Fruit fly (Drosophila melanogaster) whole organism, embryonic: ENCODE measurements around the gene tai.

ENCODE experiments used
- CG10147 ChIP-seq: fragments of 200-800 bp; sonication (Bioruptor generic); optimal IDR thresholded peaks from 2 replicates; lab custom pipeline; 2019; ENCODE audit warnings: missing biosample characterization, mild to moderate bottlenecking, missing genetic modification characterization, moderate library complexity
- CG10366 ChIP-seq: fragments of 200-800 bp; sonication (Bioruptor generic); IDR thresholded peaks from 2 replicates; pipeline ENCODE4 v1.3.6; 2022; ENCODE audit warnings: missing biosample characterization, missing genetic modification characterization
- CG11085 ChIP-seq: fragments of 200-800 bp; sonication (Bioruptor generic); IDR thresholded peaks from 2 replicates; pipeline ENCODE4 v1.3.6; 2022; ENCODE audit warnings: missing biosample characterization, missing genetic modification characterization
- CG11504 ChIP-seq: fragments of 200-800 bp; sonication (Bioruptor generic); optimal IDR thresholded peaks from 3 replicates; lab custom pipeline; 2019; ENCODE audit warnings: missing biosample characterization, mild to moderate bottlenecking, missing genetic modification characterization, moderate library complexity
- CG12219 ChIP-seq: fragments of 200-800 bp; sonication (Bioruptor generic); optimal IDR thresholded peaks from 3 replicates; lab custom pipeline; 2018; ENCODE audit warnings: missing biosample characterization, mild to moderate bottlenecking, missing genetic modification characterization
- CG12659 ChIP-seq: fragments of 200-800 bp; sonication (Bioruptor generic); optimal IDR thresholded peaks from 3 replicates; lab custom pipeline; 2017; ENCODE audit warnings: mild to moderate bottlenecking, missing biosample characterization, missing genetic modification reagents, missing genetic modification characterization
- CG12769 ChIP-seq: fragments of 200-800 bp; sonication (Bioruptor generic); optimal IDR thresholded peaks from 2 replicates; lab custom pipeline; 2019; ENCODE audit warnings: missing biosample characterization, mild to moderate bottlenecking, missing genetic modification characterization, moderate library complexity
- CG13775 ChIP-seq: fragments of 200-800 bp; sonication (Bioruptor generic); optimal IDR thresholded peaks from 3 replicates; lab custom pipeline; 2017; ENCODE audit warnings: missing biosample characterization, mild to moderate bottlenecking, missing genetic modification characterization
- CG14014 ChIP-seq: fragments of 200-800 bp; sonication (Bioruptor generic); IDR thresholded peaks from 2 replicates; pipeline ENCODE4 v1.3.6; 2022; ENCODE audit warnings: missing biosample characterization, missing genetic modification characterization
- CG14050 ChIP-seq: fragments of 200-800 bp; sonication (Bioruptor generic); IDR thresholded peaks from 3 replicates; pipeline ENCODE4 v1.3.6; 2022; ENCODE audit warnings: missing biosample characterization, missing genetic modification characterization
- CG15011 ChIP-seq: fragments of 200-800 bp; sonication (Bioruptor generic); optimal IDR thresholded peaks from 3 replicates; lab custom pipeline; 2018; ENCODE audit warnings: missing biosample characterization, mild to moderate bottlenecking, missing genetic modification characterization
- CG15269 ChIP-seq: fragments of 200-800 bp; sonication (Bioruptor generic); optimal IDR thresholded peaks from 2 replicates; lab custom pipeline; 2018; ENCODE audit warnings: missing biosample characterization, mild to moderate bottlenecking, missing genetic modification characterization, moderate library complexity
- CG15601 ChIP-seq: fragments of 200-800 bp; sonication (Bioruptor generic); optimal IDR thresholded peaks from 3 replicates; lab custom pipeline; 2019; ENCODE audit warnings: missing biosample characterization, mild to moderate bottlenecking, missing genetic modification characterization, moderate library complexity
- CG18599 ChIP-seq: fragments of 200-800 bp; sonication (Bioruptor generic); optimal IDR thresholded peaks from 3 replicates; lab custom pipeline; 2017; ENCODE audit warnings: missing biosample characterization, missing genetic modification characterization, mild to moderate bottlenecking, moderate library complexity, missing genetic modification reagents
- CG2678 ChIP-seq: fragments of 200-800 bp; sonication (Bioruptor generic); optimal IDR thresholded peaks from 3 replicates; lab custom pipeline; 2019; ENCODE audit warnings: missing biosample characterization, mild to moderate bottlenecking, missing genetic modification characterization, moderate library complexity
- CG33213 ChIP-seq: fragments of 200-800 bp; sonication (Bioruptor generic); optimal IDR thresholded peaks from 3 replicates; lab custom pipeline; 2016; ENCODE audit warnings: missing biosample characterization, missing genetic modification characterization
- CG4424 ChIP-seq: fragments of 200-800 bp; sonication (Bioruptor generic); optimal IDR thresholded peaks from 3 replicates; lab custom pipeline; 2016; ENCODE audit warnings: missing biosample characterization, missing genetic modification characterization
- CG6175 ChIP-seq: fragments of 200-800 bp; sonication (Bioruptor generic); IDR thresholded peaks from 3 replicates; pipeline ENCODE4 v1.3.6; 2022; ENCODE audit warnings: missing biosample characterization, missing genetic modification characterization
- CG6854 ChIP-seq: fragments of 200-800 bp; sonication (Bioruptor generic); optimal IDR thresholded peaks from 3 replicates; lab custom pipeline; 2017; ENCODE audit warnings: missing biosample characterization, mild to moderate bottlenecking, missing genetic modification characterization
- CG7372 ChIP-seq: fragments of 200-800 bp; sonication (Bioruptor generic); IDR thresholded peaks from 2 replicates; pipeline ENCODE4 v1.3.6; 2022; ENCODE audit warnings: missing biosample characterization, missing genetic modification characterization
- CG8765 ChIP-seq: fragments of 200-800 bp; sonication (Bioruptor generic); IDR thresholded peaks from 2 replicates; pipeline ENCODE4 v1.3.6; 2022; ENCODE audit warnings: missing biosample characterization, missing genetic modification characterization
- CG9932 ChIP-seq: fragments of 200-800 bp; sonication (Bioruptor generic); IDR thresholded peaks from 2 replicates; pipeline ENCODE4 v1.3.6; 2022; ENCODE audit warnings: missing biosample characterization, missing genetic modification characterization
- Fer1 ChIP-seq: fragments of 200-800 bp; sonication (Bioruptor generic); optimal IDR thresholded peaks from 2 replicates; lab custom pipeline; 2017; ENCODE audit warnings: missing biosample characterization, mild to moderate bottlenecking, missing genetic modification characterization
- H2.0 ChIP-seq: fragments of 200-800 bp; sonication (Bioruptor generic); IDR thresholded peaks from 2 replicates; pipeline ENCODE4 v1.3.6; 2022; ENCODE audit warnings: missing biosample characterization, missing genetic modification characterization
- HLH3B ChIP-seq: fragments of 200-800 bp; sonication (Bioruptor generic); IDR thresholded peaks from 2 replicates; pipeline ENCODE4 v1.3.6; 2022; ENCODE audit warnings: missing biosample characterization, missing genetic modification characterization
- HmgD ChIP-seq: fragments of 200-800 bp; sonication (Bioruptor generic); optimal IDR thresholded peaks from 3 replicates; lab custom pipeline; 2016; ENCODE audit warnings: missing biosample characterization, missing genetic modification characterization
- Max ChIP-seq: fragments of 200-800 bp; sonication (Bioruptor generic); optimal IDR thresholded peaks from 2 replicates; lab custom pipeline; 2016; ENCODE audit warnings: missing biosample characterization, mild to moderate bottlenecking, missing genetic modification characterization
- Meics ChIP-seq: fragments of 200-800 bp; sonication (Bioruptor generic); optimal IDR thresholded peaks from 2 replicates; lab custom pipeline; 2017; ENCODE audit warnings: missing biosample characterization, mild to moderate bottlenecking, missing genetic modification characterization
- Nf-YB ChIP-seq: fragments of 200-800 bp; sonication (Bioruptor generic); optimal IDR thresholded peaks from 3 replicates; lab custom pipeline; 2019; ENCODE audit warnings: missing biosample characterization, mild to moderate bottlenecking, missing genetic modification characterization, moderate library complexity
- Nf-YC ChIP-seq: fragments of 200-800 bp; optimal IDR thresholded peaks from 3 replicates; lab custom pipeline; 2019; ENCODE audit warnings: missing biosample characterization, mild to moderate bottlenecking, missing genetic modification characterization, moderate library complexity
- NfI ChIP-seq: fragments of 200-800 bp; sonication (Bioruptor generic); optimal IDR thresholded peaks from 3 replicates; lab custom pipeline; 2018; ENCODE audit warnings: missing biosample characterization, mild to moderate bottlenecking, missing genetic modification characterization, moderate library complexity
- Ptx1 ChIP-seq: fragments of 200-800 bp; sonication (Bioruptor generic); IDR thresholded peaks from 2 replicates; pipeline ENCODE4 v1.3.6; 2022; ENCODE audit warnings: missing biosample characterization, missing genetic modification characterization
- Rfx ChIP-seq: fragments of 200-800 bp; sonication (Bioruptor generic); IDR thresholded peaks from 2 replicates; pipeline ENCODE4 v1.3.6; 2022; ENCODE audit warnings: missing biosample characterization, missing genetic modification characterization
- Xbp1 ChIP-seq: fragments of 200-800 bp; sonication (Bioruptor generic); optimal IDR thresholded peaks from 3 replicates; lab custom pipeline; 2016; ENCODE audit warnings: missing biosample characterization, mild to moderate bottlenecking, missing genetic modification characterization
- Xrp1 ChIP-seq: fragments of 200-800 bp; sonication (Bioruptor generic); IDR thresholded peaks from 2 replicates; pipeline ENCODE4 v1.3.6; 2022; ENCODE audit warnings: missing biosample characterization, missing genetic modification characterization
- ase ChIP-seq: fragments of 200-800 bp; sonication (Bioruptor generic); IDR thresholded peaks from 3 replicates; pipeline ENCODE4 v1.3.6; 2022; ENCODE audit warnings: missing biosample characterization, missing genetic modification characterization
- bcd ChIP-seq: fragments of 200-800 bp; sonication (Bioruptor generic); optimal IDR thresholded peaks from 2 replicates; lab custom pipeline; 2017; ENCODE audit warnings: missing biosample characterization, mild to moderate bottlenecking, missing genetic modification characterization
- chinmo ChIP-seq: fragments of 200-800 bp; sonication (Bioruptor generic); IDR thresholded peaks from 4 replicates; pipeline ENCODE4 v1.3.6; 2022; ENCODE audit warnings: missing biosample characterization, missing genetic modification characterization; ENCODE audit not compliant: partially characterized antibody
- ems ChIP-seq: fragments of 200-800 bp; sonication (Bioruptor generic); optimal IDR thresholded peaks from 3 replicates; lab custom pipeline; 2016; ENCODE audit warnings: missing biosample characterization, missing genetic modification characterization
- grau ChIP-seq: fragments of 200-800 bp; optimal IDR thresholded peaks from 3 replicates; lab custom pipeline; 2019; ENCODE audit warnings: missing biosample characterization, mild to moderate bottlenecking, missing genetic modification characterization, moderate library complexity
- hkb ChIP-seq, 2 experiments: fragments of 200-800 bp in 1 of 2; fragments of >200 bp in 1 of 2; sonication (Bioruptor generic) in 1 of 2; IDR thresholded peaks in 1 of 2; optimal IDR thresholded peaks in 1 of 2; 2 replicates each; pipeline versions ENCODE4 v1.3.6 to Lab custom; 2017 to 2022; ENCODE audit warnings: missing biosample characterization in 1 of 2, missing genetic modification characterization in 1 of 2
- klu ChIP-seq: fragments of 200-800 bp; sonication (Bioruptor generic); IDR thresholded peaks from 2 replicates; pipeline ENCODE4 v1.3.6; 2022; ENCODE audit warnings: missing biosample characterization, missing genetic modification characterization
- lab ChIP-seq: fragments of 200-800 bp; sonication (Bioruptor generic); optimal IDR thresholded peaks from 3 replicates; lab custom pipeline; 2017; ENCODE audit warnings: missing biosample characterization, missing genetic modification characterization, mild to moderate bottlenecking, moderate library complexity, missing genetic modification reagents
- mam ChIP-seq: fragments of 200-800 bp; sonication (Bioruptor generic); optimal IDR thresholded peaks from 3 replicates; lab custom pipeline; 2016; ENCODE audit warnings: missing biosample characterization, missing genetic modification characterization
- row ChIP-seq: fragments of 200-800 bp; sonication (Bioruptor generic); IDR thresholded peaks from 3 replicates; pipeline ENCODE4 v1.3.6; 2022; ENCODE audit warnings: missing biosample characterization, missing genetic modification characterization
- schlank ChIP-seq: fragments of 200-800 bp; sonication (Bioruptor generic); optimal IDR thresholded peaks from 2 replicates; lab custom pipeline; 2018; ENCODE audit warnings: missing biosample characterization, mild to moderate bottlenecking, missing genetic modification characterization
- so ChIP-seq: fragments of 200-800 bp; sonication (Bioruptor generic); IDR thresholded peaks from 3 replicates; pipeline ENCODE4 v1.3.6; 2022; ENCODE audit warnings: missing biosample characterization, missing genetic modification characterization
- sob ChIP-seq: fragments of 200-800 bp; sonication (Bioruptor generic); IDR thresholded peaks from 2 replicates; pipeline ENCODE4 v1.3.6; 2022; ENCODE audit warnings: missing biosample characterization, missing genetic modification characterization
- stwl ChIP-seq: fragments of 200-800 bp; sonication (Bioruptor generic); optimal IDR thresholded peaks from 3 replicates; lab custom pipeline; 2018; ENCODE audit warnings: missing biosample characterization, mild to moderate bottlenecking, missing genetic modification characterization, moderate library complexity
- tio ChIP-seq: fragments of 200-800 bp; sonication (Bioruptor generic); optimal IDR thresholded peaks from 2 replicates; lab custom pipeline; 2017; ENCODE audit warnings: missing biosample characterization, missing genetic modification characterization, inconsistent platforms

Gene tai

dm6 chr2L:9235556-9236001 is 69.0 kb downstream of the tai start (continued):
- TF ChIP-seq grau (tag; lab: Kevin White, UChicago) (peak; percentile 65), Fer1 (peak; percentile 54), Nf-YB (GFP tag; lab: Kevin White, UChicago) (no peak), CG6854 (GFP tag; lab: Kevin White, UChicago) (no peak), HmgD (no peak), Ptx1 (GFP tag; lab: Robert Waterston, UW) (peak; percentile 69), chinmo (GFP tag; lab: Robert Waterston, UW) (peak; percentile 68; the same call in 1 of the 4 replicates), CG14014 (GFP tag; lab: Robert Waterston, UW) (peak; percentile 32; the same call in 1 of the 2 replicates), CG10147 (GFP tag; lab: Kevin White, UChicago) (peak; percentile 20), CG4424 (GFP tag; lab: Kevin White, UChicago) (peak; percentile 32), CG12219 (peak; percentile 41), sob (peak; percentile 57; the same call in 1 of the 2 replicates), CG2678 (tag; lab: Kevin White, UChicago) (peak; percentile 70), CG15011 (GFP tag; lab: Kevin White, UChicago) (peak; percentile 18), tio (GFP tag; lab: Kevin White, UChicago) (no peak), NfI (GFP tag; lab: Kevin White, UChicago) (peak; percentile 40), lab (peak; percentile 52), CG18599 (GFP tag; lab: Kevin White, UChicago) (peak; percentile 41), CG7372 (peak; percentile 54), CG33213 (GFP tag; lab: Kevin White, UChicago) (no peak), HLH3B (GFP tag; lab: Robert Waterston, UW) (peak; percentile 58), ems (GFP tag; lab: Kevin White, UChicago) (peak; percentile 22), bcd (peak; percentile 23), CG12659 (GFP tag; lab: Kevin White, UChicago) (peak; percentile 15), CG12769 (tag; lab: Kevin White, UChicago) (peak; percentile 16), so (no peak), CG8765 (GFP tag; lab: Robert Waterston, UW) (no peak), CG14050 (GFP tag; lab: Robert Waterston, UW) (peak; percentile 25; the same call in 1 of the 3 replicates), CG10366 (peak; percentile 43), CG15269 (peak; percentile 66), CG11504 (tag; lab: Kevin White, UChicago) (peak; percentile 72), H2.0 (GFP tag; lab: Robert Waterston, UW) (peak; percentile 52; the same call in 1 of the 2 replicates), CG13775 (GFP tag; lab: Kevin White, UChicago) (peak; percentile 37), row (peak; percentile 66), klu (peak; percentile 30; the same call in 1 of the 2 replicates), Xbp1 (GFP tag; lab: Kevin White, UChicago) (peak; percentile 38), mam (GFP tag; lab: Kevin White, UChicago) (peak; percentile 26), CG11085 (GFP tag; lab: Robert Waterston, UW) (peak; percentile 42; the same call in 1 of the 2 replicates), CG6175 (GFP tag; lab: Robert Waterston, UW) (no peak), CG9932 (GFP tag; lab: Robert Waterston, UW) (peak; percentile 68), Meics (GFP tag; lab: Kevin White, UChicago) (peak; percentile 66), Nf-YC (tag; lab: Kevin White, UChicago) (peak; percentile 19), stwl (no peak), Rfx (peak; percentile 70), ase (GFP tag; lab: Robert Waterston, UW) (0 out of 3 replicates have a peak, but pooled peaks have one; percentile 18), Max (GFP tag; lab: Kevin White, UChicago) (peak; percentile 12), hkb (optimal IDR thresholded peaks at IDR 0.05; lab: Kevin White, UChicago) (no peak), hkb (GFP tag; IDR thresholded peaks at IDR 0.05; lab: Robert Waterston, UW) (peak; percentile 68), CG15601 (tag; lab: Kevin White, UChicago) (no peak), schlank (tag; lab: Kevin White, UChicago) (peak; percentile 2), Xrp1 (GFP tag; lab: Robert Waterston, UW) (peak; percentile 54)
